Fruit fly (Drosophila melanogaster) whole organism, prepupa: ENCODE results near the gene Fum2.

Experiments
- CG10631 ChIP-seq: fragments of 200-800 bp; sonication (Bioruptor generic); optimal IDR thresholded peaks from 2 replicates; lab custom pipeline; 2016; ENCODE audit warnings: missing biosample characterization, missing genetic modification characterization
- CG10669 ChIP-seq: fragments of 200-800 bp; sonication (Bioruptor generic); optimal IDR thresholded peaks from 3 replicates; lab custom pipeline; 2018; ENCODE audit warnings: missing biosample characterization, mild to moderate bottlenecking, missing genetic modification characterization, moderate library complexity
- CG11294 ChIP-seq: fragments of 200-800 bp; sonication (Bioruptor generic); IDR thresholded peaks from 2 replicates; pipeline ENCODE4 v1.3.6; 2022; ENCODE audit warnings: missing biosample characterization, missing genetic modification characterization
- CG15336 ChIP-seq: fragments of 200-800 bp; sonication (Bioruptor generic); IDR thresholded peaks from 2 replicates; pipeline ENCODE4 v1.3.6; 2022; ENCODE audit warnings: missing biosample characterization, missing genetic modification characterization
- CG16779 ChIP-seq: fragments of 200-800 bp; sonication (Bioruptor generic); optimal IDR thresholded peaks from 3 replicates; lab custom pipeline; 2017; ENCODE audit warnings: missing biosample characterization, mild to moderate bottlenecking, missing genetic modification characterization
- CG3032 ChIP-seq: fragments of 200-800 bp; optimal IDR thresholded peaks from 2 replicates; lab custom pipeline; 2019; ENCODE audit warnings: missing biosample characterization, mild to moderate bottlenecking, missing genetic modification characterization, moderate library complexity
- CG31627 ChIP-seq: fragments of 200-800 bp; sonication (Bioruptor generic); optimal IDR thresholded peaks from 3 replicates; lab custom pipeline; 2016; ENCODE audit warnings: missing biosample characterization, missing genetic modification characterization
- CG34406 ChIP-seq: fragments of 200-800 bp; sonication (Bioruptor generic); optimal IDR thresholded peaks from 3 replicates; lab custom pipeline; 2016; ENCODE audit warnings: missing biosample characterization, missing genetic modification characterization
- CG4318 ChIP-seq: fragments of 200-800 bp; sonication (Bioruptor generic); optimal IDR thresholded peaks from 3 replicates; lab custom pipeline; 2017; ENCODE audit warnings: missing biosample characterization, mild to moderate bottlenecking, missing genetic modification characterization
- CG6163 ChIP-seq: fragments of 200-800 bp; sonication (Bioruptor generic); IDR thresholded peaks from 3 replicates; pipeline ENCODE4 v1.3.6; 2022; ENCODE audit warnings: missing biosample characterization, missing genetic modification characterization
- CG6792 ChIP-seq: fragments of 200-800 bp; sonication (Bioruptor generic); optimal IDR thresholded peaks from 3 replicates; lab custom pipeline; 2016; ENCODE audit warnings: missing biosample characterization, missing genetic modification characterization
- CG6808 ChIP-seq: fragments of 200-800 bp; sonication (Bioruptor generic); optimal IDR thresholded peaks from 3 replicates; lab custom pipeline; 2017; ENCODE audit warnings: missing biosample characterization, missing genetic modification characterization, mild to moderate bottlenecking, moderate library complexity, missing genetic modification reagents
- CG6854 ChIP-seq: fragments of 200-800 bp; sonication (Bioruptor generic); optimal IDR thresholded peaks from 2 replicates; lab custom pipeline; 2017; ENCODE audit warnings: missing biosample characterization, mild to moderate bottlenecking, missing genetic modification characterization
- CG7368 ChIP-seq: fragments of 200-800 bp; sonication (Bioruptor generic); optimal IDR thresholded peaks from 3 replicates; lab custom pipeline; 2016; ENCODE audit warnings: missing biosample characterization, missing genetic modification characterization
- CG8119 ChIP-seq: fragments of 200-800 bp; sonication (Bioruptor generic); IDR thresholded peaks from 3 replicates; pipeline ENCODE4 v1.3.6; 2022; ENCODE audit warnings: missing biosample characterization, missing genetic modification characterization
- CG8632 ChIP-seq: fragments of 200-800 bp; sonication (Bioruptor generic); optimal IDR thresholded peaks from 3 replicates; lab custom pipeline; 2016; ENCODE audit warnings: missing biosample characterization, missing genetic modification characterization
- CG9139 ChIP-seq: fragments of 200-800 bp; sonication (Bioruptor generic); optimal IDR thresholded peaks from 3 replicates; lab custom pipeline; 2017; ENCODE audit warnings: missing biosample characterization, mild to moderate bottlenecking, missing genetic modification characterization
- Eip75B ChIP-seq: fragments of 200-800 bp; sonication (Bioruptor generic); optimal IDR thresholded peaks from 3 replicates; lab custom pipeline; 2016; ENCODE audit warnings: missing biosample characterization, missing genetic modification characterization
- Eip78C ChIP-seq: fragments of 200-800 bp; sonication (Bioruptor generic); peaks from one replicate; lab custom pipeline; 2016; ENCODE audit warnings: missing biosample characterization, missing genetic modification characterization
- Eip93F ChIP-seq: fragments of 200-800 bp; sonication (Bioruptor generic); optimal IDR thresholded peaks from 2 replicates; lab custom pipeline; 2016; ENCODE audit warnings: missing biosample characterization, mild to moderate bottlenecking, missing genetic modification characterization
- Ets21C ChIP-seq: fragments of 200-800 bp; sonication (Bioruptor generic); optimal IDR thresholded peaks from 3 replicates; lab custom pipeline; 2016; ENCODE audit warnings: missing biosample characterization, missing genetic modification characterization
- Ets96B ChIP-seq: fragments of 200-800 bp; optimal IDR thresholded peaks from 2 replicates; lab custom pipeline; 2019; ENCODE audit warnings: missing biosample characterization, mild to moderate bottlenecking, missing genetic modification characterization, moderate library complexity
- Gug ChIP-seq: fragments of 200-800 bp; sonication (Bioruptor generic); IDR thresholded peaks from 2 replicates; pipeline ENCODE4 v1.3.6; 2022; ENCODE audit warnings: missing biosample characterization, missing genetic modification characterization
- Hr38 ChIP-seq: sonication (Bioruptor generic); optimal IDR thresholded peaks from 2 replicates; lab custom pipeline; 2016; ENCODE audit warnings: missing biosample characterization, missing genetic modification characterization
- Hr39 ChIP-seq: fragments of 200-800 bp; sonication (Bioruptor generic); optimal IDR thresholded peaks from 2 replicates; lab custom pipeline; 2016; ENCODE audit warnings: missing biosample characterization, missing genetic modification characterization
- Hr4 ChIP-seq: fragments of 200-800 bp; sonication (Bioruptor generic); optimal IDR thresholded peaks from 3 replicates; lab custom pipeline; 2016; ENCODE audit warnings: missing biosample characterization, missing genetic modification characterization
- Met ChIP-seq: fragments of 200-800 bp; sonication (Bioruptor generic); optimal IDR thresholded peaks from 3 replicates; lab custom pipeline; 2016; ENCODE audit warnings: missing biosample characterization, missing genetic modification characterization
- OdsH ChIP-seq: fragments of 200-800 bp; sonication (Bioruptor generic); optimal IDR thresholded peaks from 3 replicates; lab custom pipeline; 2016; ENCODE audit warnings: missing biosample characterization, missing genetic modification characterization
- Smox ChIP-seq: fragments of 200-800 bp; sonication (Bioruptor generic); optimal IDR thresholded peaks from 3 replicates; lab custom pipeline; 2016; ENCODE audit warnings: missing biosample characterization, missing genetic modification characterization
- Sox14 ChIP-seq: fragments of 200-800 bp; sonication (Bioruptor generic); optimal IDR thresholded peaks from 3 replicates; lab custom pipeline; 2016; ENCODE audit warnings: missing biosample characterization, missing genetic modification characterization
- Sox15 ChIP-seq: fragments of 200-800 bp; sonication (Bioruptor generic); optimal IDR thresholded peaks from 3 replicates; lab custom pipeline; 2016; ENCODE audit warnings: missing biosample characterization, missing genetic modification characterization
- acj6 ChIP-seq: fragments of 200-800 bp; sonication (Bioruptor generic); optimal IDR thresholded peaks from 3 replicates; lab custom pipeline; 2016; ENCODE audit warnings: missing biosample characterization, missing genetic modification characterization
- cyc ChIP-seq: fragments of 200-800 bp; sonication (Bioruptor generic); optimal IDR thresholded peaks from 3 replicates; lab custom pipeline; 2016; ENCODE audit warnings: missing biosample characterization, missing genetic modification characterization
- dsx ChIP-seq: fragments of 200-800 bp; optimal IDR thresholded peaks from 3 replicates; lab custom pipeline; 2019; ENCODE audit warnings: missing biosample characterization, mild to moderate bottlenecking, missing genetic modification characterization, moderate library complexity; ENCODE audit not compliant: poor library complexity, severe bottlenecking
- esn ChIP-seq: fragments of 200-800 bp; sonication (Bioruptor generic); optimal IDR thresholded peaks from 2 replicates; lab custom pipeline; 2016; ENCODE audit warnings: missing biosample characterization, mild to moderate bottlenecking, missing genetic modification characterization, moderate library complexity
- fd85E ChIP-seq: fragments of 200-800 bp; sonication (Bioruptor generic); optimal IDR thresholded peaks from 3 replicates; lab custom pipeline; 2016; ENCODE audit warnings: missing biosample characterization, missing genetic modification characterization
- fkh ChIP-seq: fragments of 200-800 bp; sonication (Bioruptor generic); optimal IDR thresholded peaks from 3 replicates; lab custom pipeline; 2017; ENCODE audit warnings: missing biosample characterization, mild to moderate bottlenecking, missing genetic modification characterization, moderate library complexity
- lz ChIP-seq: fragments of 200-800 bp; sonication (Bioruptor generic); optimal IDR thresholded peaks from 3 replicates; lab custom pipeline; 2016; ENCODE audit warnings: missing biosample characterization, missing genetic modification characterization
- net ChIP-seq: fragments of 200-800 bp; sonication (Bioruptor generic); optimal IDR thresholded peaks from 3 replicates; lab custom pipeline; 2016; ENCODE audit warnings: missing biosample characterization, missing genetic modification characterization
- pdm3 ChIP-seq: fragments of 200-800 bp; sonication (Bioruptor generic); optimal IDR thresholded peaks from 3 replicates; lab custom pipeline; 2016; ENCODE audit warnings: missing biosample characterization, missing genetic modification characterization
- ss ChIP-seq, 2 experiments: fragments of 200-800 bp; sonication (Bioruptor generic); optimal IDR thresholded peaks; 2 replicates in 1 of 2; 3 replicates in 1 of 2; lab custom pipeline; 2017 to 2018; ENCODE audit warnings: mild to moderate bottlenecking in 2 of 2, missing biosample characterization in 2 of 2, missing genetic modification characterization in 2 of 2, moderate library complexity in 1 of 2
- svp ChIP-seq: fragments of 200-800 bp; sonication (Bioruptor generic); peaks from one replicate; lab custom pipeline; 2016; ENCODE audit warnings: missing biosample characterization, missing genetic modification characterization
- vri ChIP-seq: fragments of 200-800 bp; sonication (Bioruptor generic); optimal IDR thresholded peaks from 3 replicates; lab custom pipeline; 2016; ENCODE audit warnings: missing biosample characterization, mild to moderate bottlenecking, missing genetic modification characterization

The Fum2 gene

DNA sequence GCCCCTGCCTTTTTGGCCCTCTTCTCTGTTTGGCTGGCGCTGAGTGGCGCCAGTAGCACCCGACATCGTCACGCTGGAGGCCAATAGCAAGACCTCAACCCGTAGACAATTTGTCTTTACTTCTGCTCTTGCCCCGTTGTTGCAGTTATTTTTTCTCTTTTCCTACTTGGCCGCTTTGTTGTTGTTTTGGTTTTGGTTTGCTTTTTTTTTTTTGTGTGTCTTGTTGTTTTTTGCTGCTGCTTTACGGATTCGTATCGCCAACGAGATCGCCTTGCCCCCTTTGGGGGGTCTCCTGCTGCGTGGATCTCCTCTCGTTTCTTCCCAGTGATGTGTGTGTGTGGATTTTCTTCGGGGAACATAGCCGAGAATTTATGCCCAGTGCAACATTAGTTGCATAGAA is 49.7 kb upstream of the Fum2 start (continued):
- TF ChIP-seq dsx (GFP tag; lab: Kevin White, UChicago) = peak; percentile 55
- no peak for TF ChIP-seq Sox15 (GFP tag; lab: Kevin White, UChicago)
- TF ChIP-seq OdsH = no peak
- TF ChIP-seq Hr39 (GFP tag; lab: Kevin White, UChicago) = no peak
- TF ChIP-seq CG3032 (tag; lab: Kevin White, UChicago) = peak; percentile 14
- TF ChIP-seq lz (GFP tag; lab: Kevin White, UChicago) = no peak
- peak; percentile 55 for TF ChIP-seq CG16779 (tag; lab: Kevin White, UChicago)
- TF ChIP-seq Sox14 (GFP tag; lab: Kevin White, UChicago) = peak; percentile 6
- TF ChIP-seq Gug (GFP tag; lab: Robert Waterston, UW) = peak; percentile 35
- no peak for TF ChIP-seq CG10631 (GFP tag; lab: Kevin White, UChicago)

- TF ChIP-seq CG16779 (tag; lab: Kevin White, UChicago) = no peak
- TF ChIP-seq CG6163 (GFP tag; lab: Robert Waterston, UW) = no peak
- no peak for TF ChIP-seq Eip75B
- no peak for TF ChIP-seq CG6854
- TF ChIP-seq CG6808 (GFP tag; lab: Kevin White, UChicago) = no peak
- TF ChIP-seq OdsH = no peak
- TF ChIP-seq vri (GFP tag; lab: Kevin White, UChicago) = no peak
- TF ChIP-seq Met = no peak
- no peak for TF ChIP-seq net (GFP tag; lab: Kevin White, UChicago)
- TF ChIP-seq esn (GFP tag; lab: Kevin White, UChicago) = no peak
- no peak for TF ChIP-seq cyc (GFP tag; lab: Kevin White, UChicago)
- no peak for TF ChIP-seq fd85E
- TF ChIP-seq Ets96B = no peak
- TF ChIP-seq Sox15 (GFP tag; lab: Kevin White, UChicago) = no peak
- no peak for TF ChIP-seq CG15336 (GFP tag; lab: Robert Waterston, UW)
- TF ChIP-seq CG8632 = no peak
- TF ChIP-seq CG4318 (GFP tag; lab: Kevin White, UChicago) = no peak
- TF ChIP-seq CG10631 (GFP tag; lab: Kevin White, UChicago) = no peak
- no peak for TF ChIP-seq CG6792
Observed at dm6 chrX:6633659-6634058, 47.9 kb upstream of the Fum2 start, which contains the start of gene CG14443. Gene CG14443 (plus strand): TSS chrX:6633959.

dm6 chrX:6638123-6638522 is 43.4 kb upstream of the Fum2 start:
- TF ChIP-seq CG6792 = no peak
- TF ChIP-seq fkh (GFP tag; lab: Kevin White, UChicago) = peak; percentile 75
- TF ChIP-seq, all 60 proteins: peak for 1

DNA sequence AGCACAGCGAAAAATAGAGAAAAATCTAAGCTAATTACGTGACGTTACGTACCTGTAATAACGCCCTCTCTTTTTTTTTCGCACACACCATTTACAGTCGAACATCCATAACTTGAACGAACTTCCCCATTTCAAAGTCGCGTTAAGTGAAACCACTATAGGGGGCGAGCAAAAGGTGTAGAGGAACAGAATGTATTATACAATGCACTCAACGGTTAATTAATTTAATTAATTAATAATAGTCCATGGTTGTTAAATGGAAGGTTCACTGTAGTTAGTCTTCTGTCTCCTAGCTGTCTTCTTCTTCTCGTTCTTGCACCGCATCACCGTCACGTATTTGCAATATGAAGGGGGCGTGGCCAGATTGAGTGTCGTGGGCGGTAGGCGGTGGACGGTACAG is 40.0 kb upstream of the Fum2 start:
- TF ChIP-seq Sox15 (GFP tag; lab: Kevin White, UChicago) (no peak), Hr38 (GFP tag; lab: Kevin White, UChicago) (no peak), Hr39 (GFP tag; lab: Kevin White, UChicago) (peak; percentile 16), ss (GFP tag; optimal IDR thresholded peaks at IDR 0.05; lab: Kevin White, UChicago) (no peak), Hr4 (GFP tag; lab: Kevin White, UChicago) (peak; percentile 72), CG31627 (no peak), Ets96B (no peak), CG4318 (GFP tag; lab: Kevin White, UChicago) (peak; percentile 38), CG8119 (GFP tag; lab: Robert Waterston, UW) (peak; percentile 53; the same call in 1 of the 3 replicates), CG3032 (tag; lab: Kevin White, UChicago) (peak; percentile 11), acj6 (GFP tag; lab: Kevin White, UChicago) (no peak), CG6163 (GFP tag; lab: Robert Waterston, UW) (peak; percentile 79), Eip93F (GFP tag; lab: Kevin White, UChicago) (no peak), pdm3 (GFP tag; lab: Kevin White, UChicago) (peak; percentile 48), esn (GFP tag; lab: Kevin White, UChicago) (peak; percentile 18), Sox14 (GFP tag; lab: Kevin White, UChicago) (no peak), CG10669 (no peak), Eip75B (peak; percentile 50), CG6808 (GFP tag; lab: Kevin White, UChicago) (no peak), Smox (GFP tag; lab: Kevin White, UChicago) (no peak), Met (peak; percentile 26), Ets21C (GFP tag; lab: Kevin White, UChicago) (no peak), CG11294 (GFP tag; lab: Robert Waterston, UW) (peak; percentile 24; the same call in 1 of the 2 replicates), CG7368 (peak; percentile 5), CG8632 (no peak), dsx (GFP tag; lab: Kevin White, UChicago) (no peak), svp (GFP tag; lab: Kevin White, UChicago) (peak; percentile 39), Gug (GFP tag; lab: Robert Waterston, UW) (peak; percentile 13; the same call in 1 of the 2 replicates), net (GFP tag; lab: Kevin White, UChicago) (no peak), Eip78C (peak; percentile 72), CG10631 (GFP tag; lab: Kevin White, UChicago) (peak; percentile 19), CG9139 (GFP tag; lab: Kevin White, UChicago) (no peak), CG34406 (GFP tag; lab: Kevin White, UChicago) (no peak), CG6854 (no peak)
